Worm (Caenorhabditis elegans) whole organism, young adult: ENCODE data around the gene dnj-9.

Experiments used
- T07F8.4 ChIP-seq: sonication (generic microtip); optimal IDR thresholded peaks from 2 replicates; lab custom pipeline; 2016; ENCODE audit warnings: mild to moderate bottlenecking, missing genetic modification characterization, moderate library complexity, missing compliant biosample characterization
- ceh-79 ChIP-seq: sonication (generic microtip); optimal IDR thresholded peaks from 2 replicates; lab custom pipeline; 2017; ENCODE audit warnings: mild to moderate bottlenecking, missing genetic modification characterization, missing compliant biosample characterization
- him-1 ChIP-seq: sonication (generic microtip); optimal IDR thresholded peaks from 2 replicates; lab custom pipeline; 2016; ENCODE audit warnings: missing genotype, missing genetic modification reagents, missing genetic modification characterization, missing compliant biosample characterization
- hsf-1 ChIP-seq: fragments of 200-800 bp; sonication (Bioruptor generic); IDR thresholded peaks from 2 replicates; pipeline ENCODE4 v1.3.6; 2022; ENCODE audit warnings: missing genetic modification reagents, missing genetic modification characterization, missing compliant biosample characterization
- lsy-27 ChIP-seq: sonication (generic microtip); optimal IDR thresholded peaks from 2 replicates; lab custom pipeline; 2017; ENCODE audit warnings: missing genetic modification characterization, mild to moderate bottlenecking, missing compliant biosample characterization, antibody characterized with exemption, missing genotype, borderline replicate concordance; ENCODE audit not compliant: insufficient read depth
- snpc-4 ChIP-seq, 5 experiments: fragments of 150-350 bp in 1 of 5; sonication (generic microtip) in 4 of 5; optimal IDR thresholded peaks; 2 replicates each; lab custom pipeline; 2014 to 2018; ENCODE audit warnings: missing genetic modification characterization in 5 of 5, missing biosample characterization in 3 of 5, antibody characterized with exemption in 2 of 5, mild to moderate bottlenecking in 2 of 5, missing compliant biosample characterization in 2 of 5, missing genotype in 2 of 5, moderate library complexity in 2 of 5, missing genetic modification reagents in 1 of 5
- ztf-22 ChIP-seq: fragments of 200-800 bp; sonication (Bioruptor generic); optimal IDR thresholded peaks from 2 replicates; lab custom pipeline; 2018; ENCODE audit warnings: mild to moderate bottlenecking, missing genetic modification characterization, moderate library complexity, missing compliant biosample characterization
- ztf-25 ChIP-seq: fragments of 200-800 bp; sonication (Bioruptor generic); IDR thresholded peaks from 2 replicates; pipeline ENCODE4 v1.3.6; 2022; ENCODE audit warnings: missing genetic modification reagents, missing genetic modification characterization, missing compliant biosample characterization

DNA sequence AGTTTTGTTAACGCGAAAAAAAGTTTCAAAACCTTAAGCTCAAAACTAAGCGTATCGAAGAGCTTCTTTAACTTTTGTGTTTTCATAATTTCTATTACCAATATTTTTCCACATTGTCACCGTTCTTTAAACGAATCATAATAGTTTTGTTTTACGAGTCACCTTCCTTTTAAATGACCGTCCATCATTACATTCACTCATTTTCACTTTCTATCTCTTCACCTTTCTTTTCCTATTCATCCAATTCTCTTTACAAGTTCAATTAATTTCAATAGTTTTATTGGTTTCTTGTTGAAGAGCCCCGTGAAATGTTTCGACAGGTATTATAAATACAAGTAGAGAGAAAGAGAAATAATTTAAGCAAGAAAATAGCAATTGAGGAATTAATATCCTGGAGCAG, 20.0 kb downstream of the dnj-9 start:
- TF ChIP-seq ceh-79 (tag; lab: Kevin White, UChicago) (no peak), ztf-22 (GFP tag; lab: Kevin White, UChicago) (no peak), snpc-4 (GFP tag; optimal IDR thresholded peaks at IDR 0.05; lab: Kevin White, UChicago) (no peak), snpc-4 (tag; optimal IDR thresholded peaks at IDR 0.05; lab: Kevin White, UChicago) (no peak), T07F8.4 (tag; lab: Kevin White, UChicago) (no peak), hsf-1 (GFP tag; lab: Robert Waterston, UW) (no peak), lsy-27 (tag; lab: Kevin White, UChicago) (no peak), him-1 (tag; lab: Kevin White, UChicago) (no peak), ztf-25 (GFP tag; lab: Robert Waterston, UW) (no peak)
